Worm (Caenorhabditis elegans) whole organism, midembryonic: ENCODE data around the gene lron-3.

Source experiments
- med-1 ChIP-seq: sonication (generic microtip); optimal IDR thresholded peaks from 2 replicates; lab custom pipeline; 2017; ENCODE audit warnings: missing genetic modification characterization, mild to moderate bottlenecking, missing compliant biosample characterization, antibody characterized with exemption, missing genetic modification reagents; ENCODE audit not compliant: insufficient read depth
- ztf-23 ChIP-seq: fragments of 200-800 bp; sonication (Bioruptor generic); IDR thresholded peaks from 2 replicates; pipeline ENCODE4 v1.3.6; 2022; ENCODE audit warnings: missing genetic modification reagents, missing genetic modification characterization, missing compliant biosample characterization

- no peak for TF ChIP-seq ztf-23 (GFP tag; lab: Robert Waterston, UW)
- no peak for TF ChIP-seq med-1 (GFP tag; lab: Kevin White, UChicago)
Measured at ce11 chrX:15604236-15604635, 46.5 kb upstream of the lron-3 start.
